Worm (Caenorhabditis elegans): ENCODE results near the gene nhr-242.

The nhr-242 gene

DNA sequence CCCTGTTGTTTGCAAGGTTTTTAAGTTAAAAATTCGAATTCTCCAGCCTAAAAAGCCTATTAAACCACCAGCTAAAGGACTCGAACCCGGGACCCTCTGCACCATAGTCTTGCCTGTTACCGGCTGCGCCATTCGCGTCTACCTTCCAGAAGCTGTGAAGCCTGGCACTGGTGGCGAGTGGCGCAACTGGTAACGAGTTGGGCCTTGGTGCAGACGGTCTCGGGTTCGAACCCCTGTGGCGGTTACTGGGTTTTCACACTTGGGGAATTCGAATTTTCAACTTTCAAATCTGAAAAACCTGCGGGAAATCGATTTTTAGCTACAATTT, 21.4 kb upstream of the nhr-242 start:
- TF ChIP-seq cnd-1 (tag; optimal IDR thresholded peaks at IDR 0.05) (no peak), hlh-1 (tag; optimal IDR thresholded peaks at IDR 0.05) (no peak), lin-13 (tag; optimal IDR thresholded peaks at IDR 0.05) (no peak), nhr-237 (tag; optimal IDR thresholded peaks at IDR 0.05) (no peak), unc-62 (GFP tag; optimal IDR thresholded peaks at IDR 0.05) (no peak), nhr-28 (tag; optimal IDR thresholded peaks at IDR 0.05) (no peak), lsy-2 (tag; optimal IDR thresholded peaks at IDR 0.05) (no peak), sptf-1 (tag; optimal IDR thresholded peaks at IDR 0.05) (no peak), drap-1 (GFP tag; optimal IDR thresholded peaks at IDR 0.05) (no peak)

ce11 chrIV:2601988-2602861, 20.8 kb upstream of the nhr-242 start:
- TF ChIP-seq hlh-1 (tag; optimal IDR thresholded peaks at IDR 0.05), result peak; percentile 46
- no peak for TF ChIP-seq ham-2 (GFP tag; optimal IDR thresholded peaks at IDR 0.05)
- TF ChIP-seq elt-1 (tag; optimal IDR thresholded peaks at IDR 0.05; ENCODE audit: borderline replicate concordance, insufficient read depth), result no peak
- TF ChIP-seq ceh-43 (GFP tag; optimal IDR thresholded peaks at IDR 0.05), result no peak
- TF ChIP-seq lin-13 (tag; optimal IDR thresholded peaks at IDR 0.05), result peak; percentile 62
- no peak for TF ChIP-seq nhr-76 (tag; optimal IDR thresholded peaks at IDR 0.05)
- no peak for TF ChIP-seq tbx-8 (GFP tag; optimal IDR thresholded peaks at IDR 0.05)
- TF ChIP-seq mls-2 (tag; optimal IDR thresholded peaks at IDR 0.05), result no peak
- TF ChIP-seq M03D4.4 (tag; optimal IDR thresholded peaks at IDR 0.05), result peak; percentile 29
- peak; percentile 33 for TF ChIP-seq ztf-11 (tag; optimal IDR thresholded peaks at IDR 0.05)
- no peak for TF ChIP-seq unc-39 (tag; optimal IDR thresholded peaks at IDR 0.05)
- TF ChIP-seq drap-1 (GFP tag; optimal IDR thresholded peaks at IDR 0.05), result no peak
- TF ChIP-seq unc-120 (tag; optimal IDR thresholded peaks at IDR 0.05; ENCODE audit: poor library complexity, severe bottlenecking), result peak; percentile 55
- TF ChIP-seq zip-8 (tag; optimal IDR thresholded peaks at IDR 0.05), result no peak
- TF ChIP-seq mab-5 (tag; optimal IDR thresholded peaks at IDR 0.05), result no peak
- TF ChIP-seq ceh-39 (tag; optimal IDR thresholded peaks at IDR 0.05), result peak; percentile 70
- TF ChIP-seq sem-2 (GFP tag; optimal IDR thresholded peaks at IDR 0.05), result no peak
- peak; percentile 65 for TF ChIP-seq unc-62 (GFP tag; optimal IDR thresholded peaks at IDR 0.05)
- peak; percentile 26 for TF ChIP-seq nhr-2 (tag; optimal IDR thresholded peaks at IDR 0.05)
- TF ChIP-seq bed-3 (GFP tag; optimal IDR thresholded peaks at IDR 0.05), result no peak
- TF ChIP-seq ceh-83 (GFP tag; optimal IDR thresholded peaks at IDR 0.05), result peak; percentile 16
- no peak for TF ChIP-seq sptf-1 (tag; optimal IDR thresholded peaks at IDR 0.05)
- TF ChIP-seq ces-1 (GFP tag; optimal IDR thresholded peaks at IDR 0.05), result peak; percentile 49
- TF ChIP-seq lsy-2 (tag; optimal IDR thresholded peaks at IDR 0.05), result peak; percentile 59
- TF ChIP-seq snpc-4 (tag; optimal IDR thresholded peaks at IDR 0.05), result no peak
- TF ChIP-seq mep-1 (tag; optimal IDR thresholded peaks at IDR 0.05), result peak; percentile 74
- TF ChIP-seq flh-1 (GFP tag; optimal IDR thresholded peaks at IDR 0.05), result no peak
- no peak for TF ChIP-seq lin-32 (GFP tag; optimal IDR thresholded peaks at IDR 0.05)
- TF ChIP-seq cnd-1 (tag; optimal IDR thresholded peaks at IDR 0.05), result no peak
- TF ChIP-seq elt-3 (tag; optimal IDR thresholded peaks at IDR 0.05), result peak; percentile 49
- TF ChIP-seq nhr-12 (tag; optimal IDR thresholded peaks at IDR 0.05), result no peak
- no peak for TF ChIP-seq blmp-1 (tag; optimal IDR thresholded peaks at IDR 0.05)
- no peak for TF ChIP-seq nhr-28 (tag; optimal IDR thresholded peaks at IDR 0.05)
- peak; percentile 78 for TF ChIP-seq nhr-237 (tag; optimal IDR thresholded peaks at IDR 0.05)
- peak; percentile 94 for TF ChIP-seq pha-4 (tag; optimal IDR thresholded peaks at IDR 0.05)

DNA sequence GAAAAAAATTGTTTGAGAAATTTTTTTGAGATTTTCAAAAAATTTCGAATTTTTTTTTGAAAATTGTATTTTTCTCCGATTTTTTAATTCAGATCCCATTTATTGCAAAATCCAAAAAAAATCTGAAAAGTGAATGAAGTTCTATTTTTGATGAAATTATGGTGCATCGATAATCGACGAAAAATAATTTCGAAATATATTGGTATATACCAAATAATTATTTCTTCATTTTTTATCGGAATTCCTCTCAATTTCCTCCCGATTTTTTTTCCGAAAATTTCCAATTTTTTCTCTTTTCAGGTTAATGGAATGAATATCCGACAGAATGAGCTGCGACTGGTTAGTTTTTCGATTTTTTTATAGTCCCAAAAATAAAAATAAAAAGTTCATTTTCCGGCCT, 19.5 kb upstream of the nhr-242 start, which contains the start of gene epg-9:
epg-9 (plus strand) TSS at position 301 of the 400 bp plus-strand sequence.
- no peak for TF ChIP-seq tbx-8 (GFP tag; optimal IDR thresholded peaks at IDR 0.05)
- no peak for TF ChIP-seq nhr-12 (tag; optimal IDR thresholded peaks at IDR 0.05)
- no peak for TF ChIP-seq ceh-39 (tag; optimal IDR thresholded peaks at IDR 0.05)
- TF ChIP-seq ztf-11 (tag; optimal IDR thresholded peaks at IDR 0.05), result no peak
- TF ChIP-seq elt-1 (tag; optimal IDR thresholded peaks at IDR 0.05; ENCODE audit: borderline replicate concordance, insufficient read depth), result no peak
- no peak for TF ChIP-seq unc-39 (tag; optimal IDR thresholded peaks at IDR 0.05)
- no peak for TF ChIP-seq cnd-1 (tag; optimal IDR thresholded peaks at IDR 0.05)
- TF ChIP-seq lsy-2 (tag; optimal IDR thresholded peaks at IDR 0.05), result no peak
- no peak for TF ChIP-seq mls-2 (tag; optimal IDR thresholded peaks at IDR 0.05)
- TF ChIP-seq mab-5 (tag; optimal IDR thresholded peaks at IDR 0.05), result no peak
- no peak for TF ChIP-seq bed-3 (GFP tag; optimal IDR thresholded peaks at IDR 0.05)
- no peak for TF ChIP-seq ceh-43 (GFP tag; optimal IDR thresholded peaks at IDR 0.05)
- no peak for TF ChIP-seq ces-1 (GFP tag; optimal IDR thresholded peaks at IDR 0.05)
- no peak for TF ChIP-seq blmp-1 (tag; optimal IDR thresholded peaks at IDR 0.05)
